Worm (Caenorhabditis elegans) whole organism, L2 larva: ENCODE data around the gene Y59A8A.8.
"Not testable (repeated sequence)": the region's sequence is repeated elsewhere in the genome, so short reads cannot be mapped to it uniquely, and the experiment has no call there.

ENCODE experiments used
- C34F6.9 ChIP-seq: fragments of 150-350 bp; optimal IDR thresholded peaks from 2 replicates; lab custom pipeline; 2014; ENCODE audit warnings: missing biosample characterization, missing genetic modification characterization
- F13H6.1 ChIP-seq: sonication (generic microtip); optimal IDR thresholded peaks from 2 replicates; lab custom pipeline; 2016; ENCODE audit warnings: missing genetic modification characterization, missing compliant biosample characterization
- R02D3.7 ChIP-seq: fragments of 150-350 bp; optimal IDR thresholded peaks from 2 replicates; lab custom pipeline; 2014; ENCODE audit warnings: missing biosample characterization, missing genetic modification characterization
- Y55F3AM.14 ChIP-seq: fragments of 200-800 bp; sonication (Bioruptor generic); optimal IDR thresholded peaks from 2 replicates; lab custom pipeline; 2018; ENCODE audit warnings: mild to moderate bottlenecking, missing genetic modification characterization, missing compliant biosample characterization
- ZK546.5 ChIP-seq: sonication (generic microtip); optimal IDR thresholded peaks from 2 replicates; lab custom pipeline; 2017; ENCODE audit warnings: missing biosample characterization, missing genetic modification characterization
- alr-1 ChIP-seq: fragments of 150-350 bp; optimal IDR thresholded peaks from 2 replicates; lab custom pipeline; 2014; ENCODE audit warnings: missing biosample characterization, missing genetic modification characterization
- ama-1 ChIP-seq: fragments of 150-350 bp; optimal IDR thresholded peaks from 2 replicates; lab custom pipeline; 2018; ENCODE audit warnings: inconsistent platforms
- blmp-1 ChIP-seq: sonication (generic microtip); optimal IDR thresholded peaks from 2 replicates; lab custom pipeline; 2017; ENCODE audit warnings: missing genetic modification characterization, mild to moderate bottlenecking, missing compliant biosample characterization, antibody characterized with exemption, moderate library complexity; ENCODE audit not compliant: insufficient read depth
- ceh-16 ChIP-seq: fragments of 150-350 bp; optimal IDR thresholded peaks from 2 replicates; lab custom pipeline; 2014; ENCODE audit warnings: missing biosample characterization, missing genetic modification characterization
- ceh-82 ChIP-seq: fragments of 150-350 bp; optimal IDR thresholded peaks from 2 replicates; lab custom pipeline; 2014; ENCODE audit warnings: missing biosample characterization, missing genetic modification characterization
- crh-2 ChIP-seq: sonication (generic microtip); optimal IDR thresholded peaks from 2 replicates; lab custom pipeline; 2017; ENCODE audit warnings: missing biosample characterization, missing genetic modification characterization
- dmd-4 ChIP-seq: sonication (generic microtip); optimal IDR thresholded peaks from 2 replicates; lab custom pipeline; 2017; ENCODE audit warnings: missing biosample characterization, missing genetic modification characterization
- fos-1 ChIP-seq: fragments of 150-350 bp; optimal IDR thresholded peaks from 2 replicates; lab custom pipeline; 2014; ENCODE audit warnings: missing biosample characterization, missing genetic modification characterization
- gmeb-1 ChIP-seq: fragments of 150-350 bp; optimal IDR thresholded peaks from 2 replicates; lab custom pipeline; 2014; ENCODE audit warnings: missing biosample characterization, missing genetic modification characterization
- lin-11 ChIP-seq: fragments of 150-350 bp; sonication (generic microtip); optimal IDR thresholded peaks from 2 replicates; lab custom pipeline; 2014; ENCODE audit warnings: missing biosample characterization, missing genetic modification characterization, inconsistent platforms, mixed read lengths
- lin-13 ChIP-seq: fragments of 150-350 bp; optimal IDR thresholded peaks from 2 replicates; lab custom pipeline; 2014; ENCODE audit warnings: missing biosample characterization, missing genetic modification reagents, missing genetic modification characterization
- lsy-2 ChIP-seq, 2 experiments: fragments of 150-350 bp in 1 of 2; sonication (generic microtip) in 1 of 2; optimal IDR thresholded peaks; 2 replicates each; lab custom pipeline; 2014 to 2017; ENCODE audit warnings: missing biosample characterization in 2 of 2, missing genetic modification characterization in 2 of 2
- mbf-1 ChIP-seq: sonication (generic microtip); optimal IDR thresholded peaks from 2 replicates; lab custom pipeline; 2017; ENCODE audit warnings: missing biosample characterization, missing genetic modification characterization
- mdl-1 ChIP-seq, 2 experiments: fragments of 150-350 bp in 1 of 2; sonication (generic microtip) in 1 of 2; optimal IDR thresholded peaks; 2 replicates each; lab custom pipeline; 2017; ENCODE audit warnings: missing biosample characterization in 2 of 2, missing genetic modification characterization in 2 of 2
- nhr-11 ChIP-seq: fragments of 150-350 bp; optimal IDR thresholded peaks from 2 replicates; lab custom pipeline; 2014; ENCODE audit warnings: missing biosample characterization, missing genetic modification characterization
- nhr-129 ChIP-seq: fragments of 150-350 bp; optimal IDR thresholded peaks from 2 replicates; lab custom pipeline; 2014; ENCODE audit warnings: missing biosample characterization, missing genetic modification characterization
- nhr-237 ChIP-seq: fragments of 150-350 bp; optimal IDR thresholded peaks from 2 replicates; lab custom pipeline; 2014; ENCODE audit warnings: missing biosample characterization, missing genetic modification characterization
- nhr-25 ChIP-seq: fragments of 150-350 bp; sonication (generic microtip); optimal IDR thresholded peaks from 3 replicates; lab custom pipeline; 2014; ENCODE audit warnings: missing biosample characterization, missing genetic modification characterization
- nhr-6 ChIP-seq: fragments of 150-350 bp; optimal IDR thresholded peaks from 2 replicates; lab custom pipeline; 2014; ENCODE audit warnings: missing biosample characterization, missing genetic modification characterization
- sem-4 ChIP-seq: fragments of 150-350 bp; optimal IDR thresholded peaks from 2 replicates; lab custom pipeline; 2014; ENCODE audit warnings: missing biosample characterization, missing genetic modification reagents, missing genetic modification characterization
- skn-1 ChIP-seq: sonication (generic microtip); optimal IDR thresholded peaks from 2 replicates; lab custom pipeline; 2017; ENCODE audit warnings: missing biosample characterization, missing genetic modification characterization
- snpc-4 ChIP-seq: fragments of 150-350 bp; optimal IDR thresholded peaks from 2 replicates; lab custom pipeline; 2014; ENCODE audit warnings: missing biosample characterization, missing genetic modification characterization
- unc-39 ChIP-seq: fragments of 150-350 bp; optimal IDR thresholded peaks from 2 replicates; lab custom pipeline; 2014; ENCODE audit warnings: missing biosample characterization, missing genetic modification characterization
- unc-55 ChIP-seq: fragments of 150-350 bp; sonication (generic microtip); optimal IDR thresholded peaks from 3 replicates; lab custom pipeline; 2014; ENCODE audit warnings: missing biosample characterization, missing genetic modification reagents, missing genetic modification characterization
- zag-1 ChIP-seq: fragments of 150-350 bp; optimal IDR thresholded peaks from 2 replicates; lab custom pipeline; 2014; ENCODE audit warnings: missing biosample characterization, missing genetic modification characterization
- ztf-1 ChIP-seq: fragments of 200-800 bp; sonication (Bioruptor generic); conservative IDR thresholded peaks from 2 replicates; pipeline ENCODE4 v1.3.6; 2022; ENCODE audit warnings: missing genetic modification characterization, missing compliant biosample characterization

The Y59A8A.8 gene

ce11 chrV:17871049-17871448 is 5.6 kb downstream of the Y59A8A.8 start, which contains the start of gene phf-14:
Gene phf-14, plus strand, starts transcription at chrV:17871393.
- TF ChIP-seq sem-4 (tag; lab: Kevin White, UChicago), result peak; percentile 64
- TF ChIP-seq F13H6.1 (tag; lab: Kevin White, UChicago), result peak; percentile 41
- peak; percentile 66 for TF ChIP-seq unc-55 (GFP tag; lab: Kevin White, UChicago)
- peak; percentile 60 for TF ChIP-seq nhr-6
- TF ChIP-seq gmeb-1 (tag; lab: Kevin White, UChicago), result peak; percentile 77
- TF ChIP-seq lin-13, result peak; percentile 48
- TF ChIP-seq snpc-4 (tag; lab: Kevin White, UChicago), result peak; percentile 46
- TF ChIP-seq crh-2, result peak; percentile 39
- TF ChIP-seq ceh-82, result no peak
- no peak for TF ChIP-seq unc-39 (tag; lab: Kevin White, UChicago)
- peak; percentile 39 for TF ChIP-seq C34F6.9 (tag; lab: Kevin White, UChicago)
- no peak for TF ChIP-seq ama-1
- TF ChIP-seq nhr-25, result peak; percentile 36
- TF ChIP-seq lsy-2 (tag; optimal IDR thresholded peaks at IDR 0.05; lab: Kevin White, UChicago), result peak; percentile 19 to 75

ce11 chrV:17888939-17889338 is 23.5 kb downstream of the Y59A8A.8 start, which contains the start of gene C06H5.6:
Gene C06H5.6, minus strand, starts transcription at chrV:17888984.
- TF ChIP-seq fos-1 (tag; lab: Kevin White, UChicago) (peak; percentile 35), nhr-11 (tag; lab: Kevin White, UChicago) (no peak)

- no peak for TF ChIP-seq ZK546.5
- TF ChIP-seq fos-1 (tag; lab: Kevin White, UChicago), result peak; percentile 32
These were observed 25.9 kb downstream of the Y59A8A.8 start for ce11 chrV:17891317-17891716.

- not testable (repeated sequence) for TF ChIP-seq skn-1 (tag; lab: Kevin White, UChicago); nhr-129; dmd-4 (tag; lab: Kevin White, UChicago)
- TF ChIP-seq, all 48 proteins: peak for 0; not testable (repeated sequence) for 48
These were observed 28.6 kb downstream of the Y59A8A.8 start, which contains the start of gene C06H5.11 for ce11 chrV:17893959-17894358. Gene C06H5.11, minus strand, starts transcription at chrV:17894059.

ce11 chrV:17894485-17894884 is 29.1 kb downstream of the Y59A8A.8 start, which contains the start of gene C06H5.12:
Gene C06H5.12, plus strand, starts transcription at chrV:17894785.
- not testable (repeated sequence) for TF ChIP-seq R02D3.7 (tag; lab: Kevin White, UChicago); unc-39 (tag; lab: Kevin White, UChicago); nhr-237

ce11 chrV:17896736-17897353 is 31.4 kb downstream of the Y59A8A.8 start, which contains the start of gene fbxa-156:
Gene fbxa-156, minus strand, starts transcription at chrV:17896786.
- TF ChIP-seq zag-1 (tag; lab: Kevin White, UChicago), result no peak
- no peak for TF ChIP-seq Y55F3AM.14 (GFP tag; lab: Kevin White, UChicago)
- TF ChIP-seq ama-1, result no peak
- TF ChIP-seq mdl-1 (tag; optimal IDR thresholded peaks at IDR 0.05; lab: Kevin White, UChicago), result no peak
- TF ChIP-seq fos-1 (tag; lab: Kevin White, UChicago), result peak; percentile 51

- not testable (repeated sequence) for TF ChIP-seq ama-1; mbf-1; C34F6.9 (tag; lab: Kevin White, UChicago)
These were observed 32.2 kb downstream of the Y59A8A.8 start, which contains the start of gene C06H5.13 for ce11 chrV:17897646-17898045. Gene C06H5.13, minus strand, starts transcription at chrV:17897746.

- no peak for TF ChIP-seq F13H6.1 (tag; lab: Kevin White, UChicago)
- no peak for TF ChIP-seq ama-1
- TF ChIP-seq ceh-16, result no peak
- no peak for TF ChIP-seq blmp-1 (tag; lab: Kevin White, UChicago)
- TF ChIP-seq ceh-82, result no peak
- TF ChIP-seq Y55F3AM.14 (GFP tag; lab: Kevin White, UChicago), result no peak
- TF ChIP-seq dmd-4 (tag; lab: Kevin White, UChicago), result no peak
- TF ChIP-seq lin-11 (tag; lab: Kevin White, UChicago), result no peak
- no peak for TF ChIP-seq unc-39 (tag; lab: Kevin White, UChicago)
- no peak for TF ChIP-seq nhr-11 (tag; lab: Kevin White, UChicago)
- no peak for TF ChIP-seq lsy-2 (tag; optimal IDR thresholded peaks at IDR 0.05; lab: Kevin White, UChicago)
- no peak for TF ChIP-seq C34F6.9 (tag; lab: Kevin White, UChicago)
- no peak for TF ChIP-seq alr-1 (tag; lab: Kevin White, UChicago)
- no peak for TF ChIP-seq sem-4 (tag; lab: Kevin White, UChicago)
- TF ChIP-seq ztf-1 (GFP tag; lab: Robert Waterston, UW), result no peak
- no peak for TF ChIP-seq R02D3.7 (tag; lab: Kevin White, UChicago)
These were observed 34.1 kb downstream of the Y59A8A.8 start, which contains the start of gene fbxa-157 for ce11 chrV:17899503-17899902. Gene fbxa-157, plus strand, starts transcription at chrV:17899803.
